Worm (Caenorhabditis elegans) whole organism, young adult: Measurements from ENCODE around the gene srd-34.

Experiments used
- ama-1 ChIP-seq, 3 experiments: fragments of 150-350 bp in 1 of 3; sonication (generic microtip) in 2 of 3; optimal IDR thresholded peaks; 2 replicates each; lab custom pipeline; 2014 to 2018; ENCODE audit warnings: missing biosample characterization in 2 of 3, missing genetic modification characterization in 2 of 3, missing genetic modification reagents in 2 of 3
- hsf-1 ChIP-seq: fragments of 200-800 bp; sonication (Bioruptor generic); IDR thresholded peaks from 2 replicates; pipeline ENCODE4 v1.3.6; 2022; ENCODE audit warnings: missing genetic modification reagents, missing genetic modification characterization, missing compliant biosample characterization
- lin-35 ChIP-seq, 3 experiments: fragments of 150-350 bp in 2 of 3; sonication (generic microtip) in 1 of 3; optimal IDR thresholded peaks; 2 replicates each; lab custom pipeline; 2014 to 2018; ENCODE audit warnings: missing biosample characterization in 3 of 3, missing genetic modification characterization in 3 of 3, missing genetic modification reagents in 3 of 3
- lsy-27 ChIP-seq: sonication (generic microtip); optimal IDR thresholded peaks from 2 replicates; lab custom pipeline; 2017; ENCODE audit warnings: missing genetic modification characterization, mild to moderate bottlenecking, missing compliant biosample characterization, antibody characterized with exemption, missing genotype, borderline replicate concordance; ENCODE audit not compliant: insufficient read depth

DNA sequence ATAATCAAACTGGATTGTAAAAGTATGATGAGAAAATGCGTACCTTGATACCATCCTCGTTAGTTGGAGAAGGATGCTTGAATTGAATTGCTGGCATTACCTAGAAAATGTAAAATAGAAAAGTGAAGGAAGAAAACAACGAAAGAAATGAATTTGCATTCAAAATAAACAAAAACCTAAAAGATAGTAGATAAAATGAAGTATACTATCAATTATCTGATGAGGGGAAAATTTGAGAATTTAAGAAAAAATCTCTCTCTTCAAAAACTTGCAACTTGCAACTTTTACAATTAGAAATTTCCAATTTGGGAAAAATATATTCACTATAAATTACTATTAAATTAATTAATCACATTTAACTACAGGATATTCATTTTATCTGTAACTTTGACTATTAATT, 45.9 kb upstream of the srd-34 start, which contains the start of gene T21C9.11:
- TF ChIP-seq hsf-1 (GFP tag; lab: Robert Waterston, UW) = no peak
- no peak for TF ChIP-seq ama-1 (optimal IDR thresholded peaks at IDR 0.05; lab: Kevin White, UChicago)
- TF ChIP-seq ama-1 (GFP tag; optimal IDR thresholded peaks at IDR 0.05; lab: Kevin White, UChicago) = no peak
- TF ChIP-seq lsy-27 (tag; lab: Kevin White, UChicago) = no peak
- TF ChIP-seq lin-35 (GFP tag; optimal IDR thresholded peaks at IDR 0.05; lab: Kevin White, UChicago) = no peak
